Worm (Caenorhabditis elegans) whole organism, L1 larva: ENCODE measurements around the gene F16F9.1.

ENCODE experiments used
- C04F5.9 ChIP-seq: sonication (generic microtip); optimal IDR thresholded peaks from 2 replicates; lab custom pipeline; 2016; ENCODE audit warnings: missing genetic modification characterization, missing compliant biosample characterization
- C16A3.4 ChIP-seq: fragments of 150-350 bp; optimal IDR thresholded peaks from 2 replicates; lab custom pipeline; 2014; ENCODE audit warnings: missing biosample characterization, missing genetic modification characterization
- F16B12.6 ChIP-seq: fragments of 150-350 bp; optimal IDR thresholded peaks from 2 replicates; lab custom pipeline; 2014; ENCODE audit warnings: missing biosample characterization, missing genetic modification characterization
- Y116A8C.19 ChIP-seq: sonication (generic microtip); optimal IDR thresholded peaks from 2 replicates; lab custom pipeline; 2016; ENCODE audit warnings: missing compliant biosample characterization, missing genetic modification characterization, borderline replicate concordance
- aha-1 ChIP-seq: fragments of 150-350 bp; optimal IDR thresholded peaks from 2 replicates; lab custom pipeline; 2014; ENCODE audit warnings: missing biosample characterization, missing genetic modification characterization
- alr-1 ChIP-seq: fragments of 200-800 bp; sonication (Bioruptor generic); optimal IDR thresholded peaks from 2 replicates; lab custom pipeline; 2018; ENCODE audit warnings: borderline replicate concordance, mild to moderate bottlenecking, missing genetic modification characterization, missing compliant biosample characterization
- aly-2 ChIP-seq: fragments of 150-350 bp; optimal IDR thresholded peaks from 2 replicates; lab custom pipeline; 2014; ENCODE audit warnings: missing biosample characterization, missing genetic modification characterization
- ama-1 ChIP-seq: fragments of 150-350 bp; optimal IDR thresholded peaks from 2 replicates; lab custom pipeline; 2014
- ceh-8 ChIP-seq: fragments of 200-800 bp; sonication (Bioruptor generic); optimal IDR thresholded peaks from 2 replicates; lab custom pipeline; 2018; ENCODE audit warnings: mild to moderate bottlenecking, missing genetic modification characterization, moderate library complexity, missing compliant biosample characterization
- ceh-82 ChIP-seq, 3 experiments: fragments of 150-350 bp in 1 of 3; sonication (generic microtip) in 2 of 3; optimal IDR thresholded peaks; 2 replicates each; lab custom pipeline; 2014 to 2017; ENCODE audit warnings: missing biosample characterization in 3 of 3, missing genetic modification characterization in 3 of 3
- ceh-88 ChIP-seq: fragments of 200-800 bp; sonication (Bioruptor generic); IDR thresholded peaks from 2 replicates; pipeline ENCODE4 v1.3.6; 2022; ENCODE audit warnings: missing genetic modification characterization, missing compliant biosample characterization
- dpl-1 ChIP-seq, 3 experiments: fragments of 150-350 bp in 2 of 3; sonication (generic microtip) in 1 of 3; optimal IDR thresholded peaks; 2 replicates each; lab custom pipeline; 2014 to 2017; ENCODE audit warnings: missing biosample characterization in 3 of 3, missing genetic modification characterization in 3 of 3, missing genetic modification reagents in 3 of 3
- dsc-1 ChIP-seq: sonication (generic microtip); optimal IDR thresholded peaks from 2 replicates; lab custom pipeline; 2016; ENCODE audit warnings: mild to moderate bottlenecking, missing genetic modification characterization, missing compliant biosample characterization
- efl-3 ChIP-seq: fragments of 200-800 bp; sonication (Bioruptor generic); optimal IDR thresholded peaks from 2 replicates; lab custom pipeline; 2018; ENCODE audit warnings: mild to moderate bottlenecking, missing genetic modification characterization, missing compliant biosample characterization
- egl-13 ChIP-seq: sonication (generic microtip); optimal IDR thresholded peaks from 2 replicates; lab custom pipeline; 2016; ENCODE audit warnings: missing genotype, missing genetic modification reagents, missing genetic modification characterization, missing compliant biosample characterization
- elt-2 ChIP-seq: sonication (generic microtip); optimal IDR thresholded peaks from 2 replicates; lab custom pipeline; 2016; ENCODE audit warnings: missing genetic modification characterization, mild to moderate bottlenecking, inconsistent platforms, missing compliant biosample characterization, missing genetic modification reagents
- elt-3 ChIP-seq, 6 experiments: fragments of 150-350 bp in 1 of 6; sonication (generic microtip); optimal IDR thresholded peaks; 2 replicates each; lab custom pipeline; 2017 to 2018; ENCODE audit warnings: missing biosample characterization in 6 of 6, missing genetic modification characterization in 6 of 6, inconsistent platforms in 1 of 6
- ets-5 ChIP-seq: fragments of 200-800 bp; sonication (Bioruptor generic); IDR thresholded peaks from 2 replicates; pipeline ENCODE4 v1.3.6; 2022; ENCODE audit warnings: missing genetic modification characterization, missing compliant biosample characterization
- fkh-10 ChIP-seq: sonication (generic microtip); optimal IDR thresholded peaks from 2 replicates; lab custom pipeline; 2017; ENCODE audit warnings: missing biosample characterization, missing genetic modification reagents, missing genetic modification characterization
- fkh-8 ChIP-seq: sonication (generic microtip); optimal IDR thresholded peaks from 2 replicates; lab custom pipeline; 2016; ENCODE audit warnings: mild to moderate bottlenecking, missing genetic modification characterization, missing compliant biosample characterization
- fos-1 ChIP-seq: fragments of 150-350 bp; optimal IDR thresholded peaks from 2 replicates; lab custom pipeline; 2014; ENCODE audit warnings: missing biosample characterization, missing genetic modification characterization
- hlh-17 ChIP-seq: fragments of 200-800 bp; sonication (Bioruptor generic); optimal IDR thresholded peaks from 2 replicates; lab custom pipeline; 2018; ENCODE audit warnings: missing genetic modification characterization, mild to moderate bottlenecking, missing compliant biosample characterization, moderate library complexity, borderline replicate concordance
- hlh-4 ChIP-seq: sonication (generic microtip); optimal IDR thresholded peaks from 2 replicates; lab custom pipeline; 2016; ENCODE audit warnings: mild to moderate bottlenecking, missing genetic modification characterization, missing compliant biosample characterization
- irx-1 ChIP-seq: sonication (generic microtip); optimal IDR thresholded peaks from 2 replicates; lab custom pipeline; 2016; ENCODE audit warnings: missing genetic modification characterization, missing compliant biosample characterization
- isw-1 ChIP-seq: fragments of 200-800 bp; sonication (Bioruptor generic); IDR thresholded peaks from 2 replicates; pipeline ENCODE4 v1.3.6; 2022; ENCODE audit warnings: missing genetic modification characterization, missing compliant biosample characterization
- lin-14 ChIP-seq: fragments of 200-800 bp; sonication (Bioruptor generic); optimal IDR thresholded peaks from 2 replicates; lab custom pipeline; 2018; ENCODE audit warnings: mild to moderate bottlenecking, missing genetic modification characterization, moderate library complexity, missing compliant biosample characterization
- lin-15B ChIP-seq: fragments of 150-350 bp; sonication (generic microtip); optimal IDR thresholded peaks from 3 replicates; lab custom pipeline; 2014; ENCODE audit warnings: missing biosample characterization, missing genetic modification characterization
- lir-3 ChIP-seq: sonication (generic microtip); optimal IDR thresholded peaks from 2 replicates; lab custom pipeline; 2016; ENCODE audit warnings: mild to moderate bottlenecking, missing genetic modification characterization, moderate library complexity, missing compliant biosample characterization; ENCODE audit not compliant: poor library complexity
- lsy-2 ChIP-seq, 2 experiments: fragments of 150-350 bp; optimal IDR thresholded peaks; 2 replicates each; lab custom pipeline; 2014; ENCODE audit warnings: missing biosample characterization in 2 of 2, missing genetic modification characterization in 2 of 2
- mab-9 ChIP-seq: fragments of 200-800 bp; sonication (Bioruptor generic); IDR thresholded peaks from 2 replicates; pipeline ENCODE4 v1.3.6; 2022; ENCODE audit warnings: missing genetic modification reagents, missing genetic modification characterization, missing compliant biosample characterization
- mef-2 ChIP-seq: fragments of 150-350 bp; optimal IDR thresholded peaks from 2 replicates; lab custom pipeline; 2014; ENCODE audit warnings: missing biosample characterization, missing genetic modification characterization
- nhr-11 ChIP-seq: fragments of 150-350 bp; optimal IDR thresholded peaks from 2 replicates; lab custom pipeline; 2014; ENCODE audit warnings: missing biosample characterization, missing genetic modification characterization
- nhr-12 ChIP-seq: sonication (generic microtip); optimal IDR thresholded peaks from 2 replicates; lab custom pipeline; 2017; ENCODE audit warnings: missing biosample characterization, missing genetic modification characterization
- nhr-19 ChIP-seq: fragments of 200-800 bp; sonication (Bioruptor generic); conservative IDR thresholded peaks from 2 replicates; pipeline ENCODE4 v1.3.6; 2022; ENCODE audit warnings: missing genetic modification characterization, missing compliant biosample characterization
- nhr-20 ChIP-seq: sonication (generic microtip); optimal IDR thresholded peaks from 2 replicates; lab custom pipeline; 2016; ENCODE audit warnings: mild to moderate bottlenecking, missing genetic modification characterization, missing compliant biosample characterization
- nhr-28 ChIP-seq: fragments of 150-350 bp; optimal IDR thresholded peaks from 2 replicates; lab custom pipeline; 2014; ENCODE audit warnings: missing biosample characterization, missing genetic modification characterization
- nhr-77 ChIP-seq: fragments of 150-350 bp; optimal IDR thresholded peaks from 2 replicates; lab custom pipeline; 2014; ENCODE audit warnings: missing biosample characterization, missing genetic modification characterization
- nhr-84 ChIP-seq: sonication (generic microtip); optimal IDR thresholded peaks from 2 replicates; lab custom pipeline; 2017; ENCODE audit warnings: missing biosample characterization, missing genetic modification characterization
- pag-3 ChIP-seq: sonication (generic microtip); optimal IDR thresholded peaks from 2 replicates; lab custom pipeline; 2017; ENCODE audit warnings: missing genetic modification characterization, mild to moderate bottlenecking, missing compliant biosample characterization, antibody characterized with exemption, borderline replicate concordance; ENCODE audit not compliant: insufficient read depth
- pax-3 ChIP-seq: fragments of 200-800 bp; sonication (Bioruptor generic); optimal IDR thresholded peaks from 2 replicates; lab custom pipeline; 2018; ENCODE audit warnings: mild to moderate bottlenecking, missing genetic modification characterization, moderate library complexity, missing compliant biosample characterization
- pqm-1 ChIP-seq: sonication (generic microtip); optimal IDR thresholded peaks from 3 replicates; lab custom pipeline; 2017; ENCODE audit warnings: missing biosample characterization, missing genetic modification characterization
- skn-1 ChIP-seq: fragments of 150-350 bp; optimal IDR thresholded peaks from 2 replicates; lab custom pipeline; 2014; ENCODE audit warnings: missing biosample characterization, missing genetic modification characterization
- snpc-4 ChIP-seq: fragments of 150-350 bp; optimal IDR thresholded peaks from 2 replicates; lab custom pipeline; 2014; ENCODE audit warnings: missing biosample characterization, missing genetic modification characterization
- sox-4 ChIP-seq: sonication (generic microtip); optimal IDR thresholded peaks from 2 replicates; lab custom pipeline; 2016; ENCODE audit warnings: missing genetic modification characterization, missing compliant biosample characterization
- sptf-1 ChIP-seq: fragments of 150-350 bp; optimal IDR thresholded peaks from 2 replicates; lab custom pipeline; 2014; ENCODE audit warnings: missing biosample characterization, missing genetic modification characterization
- swsn-7 ChIP-seq: sonication (generic microtip); optimal IDR thresholded peaks from 2 replicates; lab custom pipeline; 2016; ENCODE audit warnings: missing genetic modification characterization, missing compliant biosample characterization
- tbx-2 ChIP-seq: sonication (generic microtip); optimal IDR thresholded peaks from 2 replicates; lab custom pipeline; 2016; ENCODE audit warnings: missing genetic modification characterization, missing compliant biosample characterization
- tlp-1 ChIP-seq: fragments of 150-350 bp; optimal IDR thresholded peaks from 2 replicates; lab custom pipeline; 2014; ENCODE audit warnings: missing biosample characterization, missing genetic modification characterization
- unc-130 ChIP-seq: fragments of 150-350 bp; optimal IDR thresholded peaks from 2 replicates; lab custom pipeline; 2017; ENCODE audit warnings: missing biosample characterization, missing genetic modification characterization, inconsistent platforms
- unc-30 ChIP-seq: sonication (generic microtip); optimal IDR thresholded peaks from 2 replicates; lab custom pipeline; 2017; ENCODE audit warnings: missing biosample characterization, missing genetic modification characterization
- vab-15 ChIP-seq: sonication (generic microtip); optimal IDR thresholded peaks from 2 replicates; lab custom pipeline; 2017; ENCODE audit warnings: missing genotype, mild to moderate bottlenecking, missing genetic modification characterization, missing compliant biosample characterization
- zag-1 ChIP-seq: fragments of 150-350 bp; optimal IDR thresholded peaks from 2 replicates; lab custom pipeline; 2014; ENCODE audit warnings: missing biosample characterization, missing genetic modification characterization
- zip-4 ChIP-seq: fragments of 200-800 bp; sonication (Bioruptor generic); optimal IDR thresholded peaks from 2 replicates; lab custom pipeline; 2018; ENCODE audit warnings: mild to moderate bottlenecking, missing genetic modification characterization, moderate library complexity, missing compliant biosample characterization
- ztf-11 ChIP-seq, 2 experiments: sonication (generic microtip); optimal IDR thresholded peaks; 2 replicates each; lab custom pipeline; 2016 to 2017; ENCODE audit warnings: missing genetic modification characterization in 2 of 2, missing biosample characterization in 1 of 2, missing compliant biosample characterization in 1 of 2

F16F9.1 gene

ce11 chrX:8475142-8475541, 28.9 kb downstream of the F16F9.1 start:
- TF ChIP-seq nhr-11 (tag; lab: Kevin White, UChicago) (no peak), hlh-17 (no peak), nhr-19 (GFP tag; lab: Robert Waterston, UW) (peak; percentile 82), sox-4 (tag; lab: Kevin White, UChicago) (no peak), pqm-1 (tag; lab: Kevin White, UChicago) (no peak), ama-1 (lab: Kevin White, UChicago) (no peak), nhr-77 (tag; lab: Kevin White, UChicago) (no peak), pax-3 (tag; lab: Kevin White, UChicago) (no peak), tbx-2 (tag; lab: Kevin White, UChicago) (peak; percentile 85), C16A3.4 (tag; lab: Kevin White, UChicago) (peak; percentile 39), ceh-82 (tag; optimal IDR thresholded peaks at IDR 0.05; lab: Kevin White, UChicago) (no peak), fkh-10 (GFP tag; lab: Kevin White, UChicago) (no peak), zip-4 (GFP tag; lab: Kevin White, UChicago) (no peak), fkh-8 (tag; lab: Kevin White, UChicago) (no peak), pag-3 (no peak), mef-2 (tag; lab: Kevin White, UChicago) (no peak), snpc-4 (tag; lab: Kevin White, UChicago) (no peak), lin-15B (tag; lab: Kevin White, UChicago) (no peak), alr-1 (tag; lab: Kevin White, UChicago) (no peak), aly-2 (tag; lab: Kevin White, UChicago) (no peak), ceh-88 (GFP tag; lab: Robert Waterston, UW) (0 out of 2 replicates have a peak, but pooled peaks have one; percentile 7), nhr-12 (no peak), swsn-7 (tag; lab: Kevin White, UChicago) (no peak), mab-9 (no peak), dsc-1 (tag; lab: Kevin White, UChicago) (no peak), vab-15 (tag; lab: Kevin White, UChicago) (peak; percentile 42), ztf-11 (tag; optimal IDR thresholded peaks at IDR 0.05; lab: Kevin White, UChicago) (no peak), irx-1 (peak; percentile 43), skn-1 (tag; lab: Kevin White, UChicago) (peak; percentile 27), nhr-20 (tag; lab: Kevin White, UChicago) (peak; percentile 99), egl-13 (no peak), nhr-84 (tag; lab: Kevin White, UChicago) (no peak), lsy-2 (tag; optimal IDR thresholded peaks at IDR 0.05; lab: Kevin White, UChicago) (peak; percentile 46 to 78), efl-3 (no peak), C04F5.9 (no peak), aha-1 (tag; lab: Kevin White, UChicago) (no peak), nhr-28 (tag; lab: Kevin White, UChicago) (no peak), hlh-4 (no peak), elt-2 (tag; lab: Kevin White, UChicago) (no peak), unc-130 (peak; percentile 93), lin-14 (peak; percentile 90), unc-30 (tag; lab: Kevin White, UChicago) (no peak), sptf-1 (tag; lab: Kevin White, UChicago) (no peak), fos-1 (tag; lab: Kevin White, UChicago) (no peak), ceh-8 (GFP tag; lab: Kevin White, UChicago) (no peak), zag-1 (tag; lab: Kevin White, UChicago) (no peak), lir-3 (peak; percentile 63), elt-3 (tag; optimal IDR thresholded peaks at IDR 0.05; lab: Kevin White, UChicago) (peak; percentile 42 to 99 (median 88)), Y116A8C.19 (tag; lab: Kevin White, UChicago) (no peak), dpl-1 (GFP tag; optimal IDR thresholded peaks at IDR 0.05; lab: Kevin White, UChicago) (peak in 1 of 3 experiments; percentile 41), ets-5 (GFP tag; lab: Robert Waterston, UW) (no peak), F16B12.6 (tag; lab: Kevin White, UChicago) (no peak), tlp-1 (tag; lab: Kevin White, UChicago) (no peak), isw-1 (no peak)
